Fruit fly (Drosophila melanogaster) whole organism, embryonic: ENCODE measurements around the gene prd1.

Source experiments
- BtbVII ChIP-seq: fragments of 200-800 bp; sonication (Bioruptor generic); optimal IDR thresholded peaks from 3 replicates; lab custom pipeline; 2017; ENCODE audit warnings: missing biosample characterization, mild to moderate bottlenecking, missing genetic modification characterization
- Bteb2 ChIP-seq: fragments of 200-800 bp; sonication (Bioruptor generic); optimal IDR thresholded peaks from 2 replicates; lab custom pipeline; 2016; ENCODE audit warnings: missing biosample characterization, missing genetic modification characterization
- CG10462 ChIP-seq: fragments of 200-800 bp; sonication (Bioruptor generic); optimal IDR thresholded peaks from 2 replicates; lab custom pipeline; 2016; ENCODE audit warnings: missing biosample characterization, missing genetic modification characterization
- CG12104 ChIP-seq: fragments of 200-800 bp; sonication (Bioruptor generic); optimal IDR thresholded peaks from 3 replicates; lab custom pipeline; 2016; ENCODE audit warnings: missing biosample characterization, missing genetic modification characterization
- CG1233 ChIP-seq: fragments of 200-800 bp; sonication (Bioruptor generic); optimal IDR thresholded peaks from 4 replicates; lab custom pipeline; 2018; ENCODE audit warnings: missing biosample characterization, mild to moderate bottlenecking, missing genetic modification characterization
- CG12391 ChIP-seq: fragments of 200-800 bp; sonication (Bioruptor generic); optimal IDR thresholded peaks from 3 replicates; lab custom pipeline; 2018; ENCODE audit warnings: missing biosample characterization, mild to moderate bottlenecking, missing genetic modification characterization, moderate library complexity
- CG14441 ChIP-seq: fragments of 200-800 bp; sonication (Bioruptor generic); IDR thresholded peaks from 2 replicates; pipeline ENCODE4 v1.3.6; 2022; ENCODE audit warnings: missing biosample characterization, missing genetic modification characterization
- CG15601 ChIP-seq: fragments of 200-800 bp; sonication (Bioruptor generic); optimal IDR thresholded peaks from 3 replicates; lab custom pipeline; 2019; ENCODE audit warnings: missing biosample characterization, mild to moderate bottlenecking, missing genetic modification characterization, moderate library complexity
- CG17802 ChIP-seq: fragments of 200-800 bp; sonication (Bioruptor generic); optimal IDR thresholded peaks from 2 replicates; lab custom pipeline; 2018; ENCODE audit warnings: missing biosample characterization, mild to moderate bottlenecking, missing genetic modification characterization, moderate library complexity
- CG18764 ChIP-seq: fragments of 200-800 bp; sonication (Bioruptor generic); optimal IDR thresholded peaks from 3 replicates; lab custom pipeline; 2016; ENCODE audit warnings: missing biosample characterization, missing genetic modification characterization
- CG2202 ChIP-seq: fragments of 200-800 bp; sonication (Bioruptor generic); optimal IDR thresholded peaks from 2 replicates; lab custom pipeline; 2018; ENCODE audit warnings: missing biosample characterization, mild to moderate bottlenecking, missing genetic modification characterization
- CG3163 ChIP-seq: fragments of 200-800 bp; sonication (Bioruptor generic); optimal IDR thresholded peaks from 3 replicates; lab custom pipeline; 2016; ENCODE audit warnings: missing biosample characterization, missing genetic modification characterization
- CG32532 ChIP-seq: fragments of 200-800 bp; sonication (Bioruptor generic); IDR thresholded peaks from 2 replicates; pipeline ENCODE4 v1.3.6; 2022; ENCODE audit warnings: missing biosample characterization, missing genetic modification characterization
- CG33213 ChIP-seq: fragments of 200-800 bp; sonication (Bioruptor generic); optimal IDR thresholded peaks from 3 replicates; lab custom pipeline; 2016; ENCODE audit warnings: missing biosample characterization, missing genetic modification characterization
- CG3995 ChIP-seq: fragments of 200-800 bp; sonication (Bioruptor generic); optimal IDR thresholded peaks from 3 replicates; lab custom pipeline; 2016; ENCODE audit warnings: missing biosample characterization, missing genetic modification characterization
- CG4282 ChIP-seq: fragments of 200-800 bp; sonication (Bioruptor generic); optimal IDR thresholded peaks from 2 replicates; lab custom pipeline; 2016; ENCODE audit warnings: missing biosample characterization, missing genetic modification characterization
- CG6689 ChIP-seq: fragments of 200-800 bp; sonication (Bioruptor generic); IDR thresholded peaks from 2 replicates; pipeline ENCODE4 v1.3.6; 2022; ENCODE audit warnings: missing biosample characterization, missing genetic modification characterization
- CG6854 ChIP-seq: fragments of 200-800 bp; sonication (Bioruptor generic); optimal IDR thresholded peaks from 3 replicates; lab custom pipeline; 2017; ENCODE audit warnings: missing biosample characterization, mild to moderate bottlenecking, missing genetic modification characterization
- CG8478 ChIP-seq: fragments of >200 bp; optimal IDR thresholded peaks from 2 replicates; lab custom pipeline; 2018
- CkIIα-i1 ChIP-seq: fragments of 200-800 bp; sonication (Bioruptor generic); IDR thresholded peaks from 2 replicates; pipeline ENCODE4 v1.3.6; 2022; ENCODE audit warnings: missing biosample characterization, missing genetic modification characterization
- Dp ChIP-seq: fragments of 200-800 bp; sonication (Bioruptor generic); optimal IDR thresholded peaks from 2 replicates; lab custom pipeline; 2018; ENCODE audit warnings: missing biosample characterization, mild to moderate bottlenecking, missing genetic modification characterization, moderate library complexity
- E2f1 ChIP-seq: fragments of 200-800 bp; sonication (Bioruptor generic); IDR thresholded peaks from 2 replicates; pipeline ENCODE4 v1.3.6; 2022; ENCODE audit warnings: missing biosample characterization, missing genetic modification characterization
- Fer2 ChIP-seq: fragments of 200-800 bp; sonication (Bioruptor generic); optimal IDR thresholded peaks from 2 replicates; lab custom pipeline; 2018; ENCODE audit warnings: missing biosample characterization, mild to moderate bottlenecking, missing genetic modification characterization, moderate library complexity
- Hmx ChIP-seq: fragments of 200-800 bp; sonication (Bioruptor generic); optimal IDR thresholded peaks from 2 replicates; lab custom pipeline; 2016; ENCODE audit warnings: missing biosample characterization, missing genetic modification characterization
- MBD-R2 ChIP-seq: fragments of 200-800 bp; sonication (Bioruptor generic); IDR thresholded peaks from 2 replicates; pipeline ENCODE4 v1.3.6; 2022; ENCODE audit warnings: missing biosample characterization, missing genetic modification characterization
- Nf-YA ChIP-seq: fragments of 200-800 bp; sonication (Bioruptor generic); IDR thresholded peaks from 2 replicates; pipeline ENCODE4 v1.3.6; 2022; ENCODE audit warnings: missing biosample characterization, missing genetic modification characterization
- Scr ChIP-seq: fragments of 200-800 bp; sonication (Bioruptor generic); IDR thresholded peaks from 2 replicates; pipeline ENCODE4 v1.3.6; 2022; ENCODE audit warnings: missing biosample characterization, missing genetic modification characterization; ENCODE audit not compliant: partially characterized antibody
- TFAM ChIP-seq: fragments of 200-800 bp; sonication (Bioruptor generic); optimal IDR thresholded peaks from 2 replicates; lab custom pipeline; 2017; ENCODE audit warnings: missing biosample characterization, missing genetic modification characterization, inconsistent platforms
- Usf ChIP-seq: fragments of 200-800 bp; sonication (Bioruptor generic); optimal IDR thresholded peaks from 2 replicates; lab custom pipeline; 2017; ENCODE audit warnings: missing genotype, missing biosample characterization, missing genetic modification characterization
- Xbp1 ChIP-seq: fragments of 200-800 bp; sonication (Bioruptor generic); optimal IDR thresholded peaks from 3 replicates; lab custom pipeline; 2016; ENCODE audit warnings: missing biosample characterization, mild to moderate bottlenecking, missing genetic modification characterization
- YL-1 ChIP-seq: fragments of 200-800 bp; sonication (Bioruptor generic); optimal IDR thresholded peaks from 3 replicates; lab custom pipeline; 2017; ENCODE audit warnings: missing biosample characterization, mild to moderate bottlenecking, missing genetic modification characterization
- abd-A ChIP-seq: fragments of 200-800 bp; sonication (Bioruptor generic); optimal IDR thresholded peaks from 3 replicates; lab custom pipeline; 2019; ENCODE audit warnings: missing biosample characterization, mild to moderate bottlenecking, missing genetic modification characterization, moderate library complexity
- bigmax ChIP-seq: fragments of 200-800 bp; sonication (Bioruptor generic); optimal IDR thresholded peaks from 2 replicates; lab custom pipeline; 2018; ENCODE audit warnings: missing biosample characterization, mild to moderate bottlenecking, missing genetic modification characterization
- ci ChIP-seq: fragments of 200-800 bp; sonication (Bioruptor generic); IDR thresholded peaks from 3 replicates; pipeline ENCODE4 v1.3.6; 2022; ENCODE audit warnings: missing biosample characterization, missing genetic modification characterization
- croc ChIP-seq: fragments of 200-800 bp; sonication (Bioruptor generic); conservative IDR thresholded peaks from 3 replicates; pipeline ENCODE4 v1.3.6; 2022; ENCODE audit warnings: missing biosample characterization, missing genetic modification characterization
- fd3F ChIP-seq: fragments of 200-800 bp; sonication (Bioruptor generic); optimal IDR thresholded peaks from 2 replicates; lab custom pipeline; 2018; ENCODE audit warnings: missing biosample characterization, mild to moderate bottlenecking, missing genetic modification characterization, moderate library complexity
- gcm ChIP-seq: fragments of 200-800 bp; sonication (Bioruptor generic); optimal IDR thresholded peaks from 2 replicates; lab custom pipeline; 2019; ENCODE audit warnings: missing biosample characterization, mild to moderate bottlenecking, missing genetic modification characterization, moderate library complexity
- gcm2 ChIP-seq: fragments of 200-800 bp; sonication (Bioruptor generic); optimal IDR thresholded peaks from 2 replicates; lab custom pipeline; 2016; ENCODE audit warnings: missing biosample characterization, missing genetic modification characterization
- gfzf ChIP-seq: fragments of 200-800 bp; sonication (Bioruptor generic); optimal IDR thresholded peaks from 2 replicates; lab custom pipeline; 2016; ENCODE audit warnings: missing biosample characterization, mild to moderate bottlenecking, missing genetic modification characterization, moderate library complexity
- kni ChIP-seq: fragments of 200-800 bp; sonication (Bioruptor generic); optimal IDR thresholded peaks from 3 replicates; lab custom pipeline; 2017; ENCODE audit warnings: mild to moderate bottlenecking, missing biosample characterization, missing genetic modification reagents, missing genetic modification characterization
- nmo ChIP-seq: fragments of 200-800 bp; sonication (Bioruptor generic); optimal IDR thresholded peaks from 2 replicates; lab custom pipeline; 2018; ENCODE audit warnings: missing biosample characterization, mild to moderate bottlenecking, missing genetic modification characterization, moderate library complexity
- pfk ChIP-seq: fragments of 200-800 bp; sonication (Bioruptor generic); optimal IDR thresholded peaks from 2 replicates; lab custom pipeline; 2018; ENCODE audit warnings: missing biosample characterization, mild to moderate bottlenecking, missing genetic modification characterization, moderate library complexity
- prd ChIP-seq, 3 experiments: fragments of >200 bp in 2 of 3; fragments of 200-800 bp in 1 of 3; sonication (Bioruptor generic) in 1 of 3; optimal IDR thresholded peaks in 2 of 3; IDR thresholded peaks in 1 of 3; 2 replicates in 2 of 3; 3 replicates in 1 of 3; pipeline versions ENCODE4 v1.3.6 to Lab custom; 2017 to 2022; ENCODE audit warnings: missing biosample characterization in 1 of 3, missing genetic modification characterization in 1 of 3
- sisA ChIP-seq: fragments of 200-800 bp; sonication (Bioruptor generic); IDR thresholded peaks from 2 replicates; pipeline ENCODE4 v1.3.6; 2022; ENCODE audit warnings: missing biosample characterization, missing genetic modification characterization
- ssp ChIP-seq: fragments of 200-800 bp; sonication (Bioruptor generic); IDR thresholded peaks from 2 replicates; pipeline ENCODE4 v1.3.6; 2022; ENCODE audit warnings: missing biosample characterization, missing genetic modification characterization
- stwl ChIP-seq: fragments of 200-800 bp; sonication (Bioruptor generic); optimal IDR thresholded peaks from 3 replicates; lab custom pipeline; 2018; ENCODE audit warnings: missing biosample characterization, mild to moderate bottlenecking, missing genetic modification characterization, moderate library complexity
- unpg ChIP-seq: fragments of 200-800 bp; sonication (Bioruptor generic); optimal IDR thresholded peaks from 3 replicates; lab custom pipeline; 2018; ENCODE audit warnings: missing biosample characterization, mild to moderate bottlenecking, missing genetic modification characterization, moderate library complexity
- vnd ChIP-seq: fragments of 200-800 bp; sonication (Bioruptor generic); IDR thresholded peaks from 3 replicates; pipeline ENCODE4 v1.3.6; 2022; ENCODE audit warnings: missing biosample characterization, missing genetic modification characterization; ENCODE audit not compliant: partially characterized antibody
- zf30C ChIP-seq: fragments of 200-800 bp; sonication (Bioruptor generic); optimal IDR thresholded peaks from 3 replicates; lab custom pipeline; 2018; ENCODE audit warnings: missing biosample characterization, mild to moderate bottlenecking, missing genetic modification characterization

Gene prd1

dm6 chr3R:11749297-11750293 is 37.2 kb downstream of the prd1 start, which contains the start of gene CG6923 (continued):
- TF ChIP-seq CG12391 (tag; lab: Kevin White, UChicago): no peak
- TF ChIP-seq Dp (GFP tag; lab: Kevin White, UChicago): peak; percentile 80
- TF ChIP-seq sisA (GFP tag; lab: Robert Waterston, UW): no peak
- TF ChIP-seq gfzf (GFP tag; lab: Kevin White, UChicago): peak; percentile 73
- no peak for TF ChIP-seq CG12104 (GFP tag; lab: Kevin White, UChicago)
- TF ChIP-seq Usf: no peak
- TF ChIP-seq Xbp1: no peak
- no peak for TF ChIP-seq fd3F (GFP tag; lab: Kevin White, UChicago)
- TF ChIP-seq pfk (GFP tag; lab: Kevin White, UChicago): no peak
- TF ChIP-seq TFAM (GFP tag; lab: Kevin White, UChicago): no peak
- TF ChIP-seq CG32532 (GFP tag; lab: Robert Waterston, UW): no peak
- TF ChIP-seq CG18764 (GFP tag; lab: Kevin White, UChicago): no peak
- no peak for TF ChIP-seq gcm2 (GFP tag; lab: Kevin White, UChicago)
- TF ChIP-seq gcm (GFP tag; lab: Kevin White, UChicago): no peak
- no peak for TF ChIP-seq CG6854
- peak; percentile 29 for TF ChIP-seq stwl (tag; lab: Kevin White, UChicago)
- no peak for TF ChIP-seq CG6689
- TF ChIP-seq Nf-YA: no peak
- TF ChIP-seq CG10462 (GFP tag; lab: Kevin White, UChicago): no peak
- TF ChIP-seq prd (optimal IDR thresholded peaks at IDR 0.05; lab: Kevin White, UChicago): no peak
- no peak for TF ChIP-seq prd (GFP tag; IDR thresholded peaks at IDR 0.05; lab: Robert Waterston, UW)
- TF ChIP-seq kni (GFP tag; lab: Kevin White, UChicago): no peak
- no peak for TF ChIP-seq CG3995
- TF ChIP-seq bigmax (GFP tag; lab: Kevin White, UChicago): no peak
- no peak for TF ChIP-seq BtbVII (GFP tag; lab: Kevin White, UChicago)
- TF ChIP-seq Hmx: no peak
- no peak for TF ChIP-seq ssp (GFP tag; lab: Robert Waterston, UW)
- peak; percentile 42 for TF ChIP-seq nmo
- TF ChIP-seq zf30C (GFP tag; lab: Kevin White, UChicago): no peak
- no peak for TF ChIP-seq unpg
- no peak for TF ChIP-seq CG3163 (GFP tag; lab: Kevin White, UChicago)
- no peak for TF ChIP-seq Fer2 (tag; lab: Kevin White, UChicago)
- TF ChIP-seq CG14441 (GFP tag; lab: Robert Waterston, UW): no peak
- no peak for TF ChIP-seq CG8478 (lab: Kevin White, UChicago)
- TF ChIP-seq Scr: peak; percentile 87
- TF ChIP-seq croc: no peak
- TF ChIP-seq CkIIα-i1: no peak
- TF ChIP-seq CG33213 (GFP tag; lab: Kevin White, UChicago): peak; percentile 0
- TF ChIP-seq Bteb2: no peak
- no peak for TF ChIP-seq ci (GFP tag; lab: Robert Waterston, UW)
- TF ChIP-seq vnd: peak; percentile 85
- no peak for TF ChIP-seq E2f1 (GFP tag; lab: Robert Waterston, UW)
- no peak for TF ChIP-seq CG4282 (GFP tag; lab: Kevin White, UChicago)
- TF ChIP-seq CG15601 (tag; lab: Kevin White, UChicago): no peak
- TF ChIP-seq abd-A (tag; lab: Kevin White, UChicago): no peak
- no peak for TF ChIP-seq CG1233 (GFP tag; lab: Kevin White, UChicago)
- peak; percentile 32; the same call in 1 of the 2 replicates for TF ChIP-seq MBD-R2 (GFP tag; lab: Robert Waterston, UW)
- TF ChIP-seq CG2202 (tag; lab: Kevin White, UChicago): no peak
- TF ChIP-seq CG17802 (tag; lab: Kevin White, UChicago): no peak
- TF ChIP-seq YL-1 (GFP tag; lab: Kevin White, UChicago): peak; percentile 4
